Fruit fly (Drosophila melanogaster): ENCODE results near the gene Stip1.

The Stip1 gene

dm6 chr2L:250507-251215 is 44.3 kb upstream of the Stip1 start, which contains the start of gene kis (continued):
- TF ChIP-seq rib (GFP tag; IDR thresholded peaks at IDR 0.05): no peak
- peak; percentile 94 for TF ChIP-seq Ets65A (GFP tag)
- peak; percentile 91 for TF ChIP-seq HLH4C (GFP tag; IDR thresholded peaks at IDR 0.05; ENCODE audit: partially characterized antibody)
- peak; percentile 22 for TF ChIP-seq CG13424 (tag; optimal IDR thresholded peaks at IDR 0.05)
- TF ChIP-seq CG32767 (GFP tag; IDR thresholded peaks at IDR 0.05): peak; percentile 51; the same call in 1 of the 2 replicates
- no peak for TF ChIP-seq CG6765 (GFP tag; optimal IDR thresholded peaks at IDR 0.05)
- TF ChIP-seq cato (GFP tag; optimal IDR thresholded peaks at IDR 0.05; ENCODE audit: borderline replicate concordance): no peak
- TF ChIP-seq en (GFP tag; optimal IDR thresholded peaks at IDR 0.05): no peak
- TF ChIP-seq BEAF-32 (GFP tag; optimal IDR thresholded peaks at IDR 0.05): peak; percentile 98
- no peak for TF ChIP-seq Rx (GFP tag; IDR thresholded peaks at IDR 0.05)
- TF ChIP-seq ci (GFP tag; IDR thresholded peaks at IDR 0.05): peak; percentile 34; the same call in 1 of the 3 replicates
- 0 out of 2 replicates have a peak, but pooled peaks have one; percentile 34 for TF ChIP-seq Ptx1 (GFP tag; IDR thresholded peaks at IDR 0.05)
- TF ChIP-seq lola (GFP tag; optimal IDR thresholded peaks at IDR 0.05): no peak
- no peak for TF ChIP-seq danr (GFP tag; IDR thresholded peaks at IDR 0.05)
- TF ChIP-seq Adf1 (GFP tag; IDR thresholded peaks at IDR 0.05): peak; percentile 41
- peak; percentile 30 for TF ChIP-seq CG13296 (GFP tag; optimal IDR thresholded peaks at IDR 0.05)
- TF ChIP-seq lilli (GFP tag; optimal IDR thresholded peaks at IDR 0.05): peak; percentile 76
- TF ChIP-seq Trl (optimal IDR thresholded peaks at IDR 0.05): peak; percentile 0 to 74
- TF ChIP-seq Trl (GFP tag; optimal IDR thresholded peaks at IDR 0.05): peak; percentile 38
- TF ChIP-seq Kr (GFP tag; optimal IDR thresholded peaks at IDR 0.05): no peak
- TF ChIP-seq CG6791 (GFP tag; IDR thresholded peaks at IDR 0.05; ENCODE audit: partially characterized antibody): peak; percentile 93
- TF ChIP-seq prd (optimal IDR thresholded peaks at IDR 0.05): no peak
- peak; percentile 49; the same call in 2 of the 3 replicates for TF ChIP-seq prd (GFP tag; IDR thresholded peaks at IDR 0.05)
- TF ChIP-seq CG4328 (GFP tag; optimal IDR thresholded peaks at IDR 0.05): peak; percentile 21
- TF ChIP-seq sqz (GFP tag; optimal IDR thresholded peaks at IDR 0.05): peak; percentile 65
- TF ChIP-seq CG9437 (GFP tag; optimal IDR thresholded peaks at IDR 0.05): peak; percentile 100
- TF ChIP-seq amos (GFP tag; IDR thresholded peaks at IDR 0.05; ENCODE audit: partially characterized antibody): peak; percentile 98
- no peak for TF ChIP-seq CG10565 (GFP tag; optimal IDR thresholded peaks at IDR 0.05)
- TF ChIP-seq MBD-R2 (GFP tag; IDR thresholded peaks at IDR 0.05): peak; percentile 50
- peak; percentile 57; the same call in 1 of the 2 replicates for TF ChIP-seq vvl (GFP tag; IDR thresholded peaks at IDR 0.05)
- TF ChIP-seq CG12744 (GFP tag; optimal IDR thresholded peaks at IDR 0.05): peak; percentile 17
- TF ChIP-seq CG30403 (GFP tag; optimal IDR thresholded peaks at IDR 0.05): peak; percentile 54
- TF ChIP-seq tll (GFP tag; optimal IDR thresholded peaks at IDR 0.05): no peak
- TF ChIP-seq CG16815 (GFP tag; optimal IDR thresholded peaks at IDR 0.05): no peak
- TF ChIP-seq B-H2 (GFP tag; optimal IDR thresholded peaks at IDR 0.05): peak; percentile 65
- peak; percentile 95 for TF ChIP-seq CG16813 (GFP tag; IDR thresholded peaks at IDR 0.05; ENCODE audit: partially characterized antibody)
- TF ChIP-seq sc (optimal IDR thresholded peaks at IDR 0.05): no peak
- no peak for TF ChIP-seq sc (GFP tag; optimal IDR thresholded peaks at IDR 0.05)
- peak; percentile 70 for TF ChIP-seq CG12769 (tag; optimal IDR thresholded peaks at IDR 0.05)
- peak; percentile 8 for TF ChIP-seq CG33557 (GFP tag; optimal IDR thresholded peaks at IDR 0.05)
- no peak for TF ChIP-seq CG2202 (tag; optimal IDR thresholded peaks at IDR 0.05)
- TF ChIP-seq pfk (GFP tag; optimal IDR thresholded peaks at IDR 0.05): no peak
- no peak for TF ChIP-seq wek (GFP tag; optimal IDR thresholded peaks at IDR 0.05)
- TF ChIP-seq org-1 (GFP tag; optimal IDR thresholded peaks at IDR 0.05): no peak
- peak; percentile 35 for TF ChIP-seq corto (GFP tag; optimal IDR thresholded peaks at IDR 0.05)
- TF ChIP-seq br (optimal IDR thresholded peaks at IDR 0.05): no peak
- TF ChIP-seq otp (GFP tag; IDR thresholded peaks at IDR 0.05): no peak
- peak; percentile 63 for TF ChIP-seq CG8924 (tag; optimal IDR thresholded peaks at IDR 0.05)
- TF ChIP-seq Jarid2 (GFP tag; optimal IDR thresholded peaks at IDR 0.05): peak; percentile 75
- no peak for TF ChIP-seq Atf6 (GFP tag; IDR thresholded peaks at IDR 0.05)
